Fruit fly (Drosophila melanogaster) whole organism, pupa: Measurements from ENCODE around the gene ppk10.

Source experiments
- CG10348 ChIP-seq: fragments of 200-800 bp; sonication (Bioruptor generic); IDR thresholded peaks from 2 replicates; pipeline ENCODE4 v1.3.6; 2022; ENCODE audit warnings: missing biosample characterization, missing genetic modification characterization
- CG14655 ChIP-seq: fragments of 200-800 bp; sonication (Bioruptor generic); optimal IDR thresholded peaks from 3 replicates; lab custom pipeline; 2017; ENCODE audit warnings: mild to moderate bottlenecking, missing biosample characterization, missing genetic modification reagents, missing genetic modification characterization
- CG15710 ChIP-seq: fragments of 200-800 bp; sonication (Bioruptor generic); optimal IDR thresholded peaks from 2 replicates; lab custom pipeline; 2018; ENCODE audit warnings: missing biosample characterization, mild to moderate bottlenecking, missing genetic modification characterization, moderate library complexity
- CG8159 ChIP-seq: fragments of 200-800 bp; sonication (Bioruptor generic); optimal IDR thresholded peaks from 3 replicates; lab custom pipeline; 2018; ENCODE audit warnings: missing biosample characterization, mild to moderate bottlenecking, missing genetic modification characterization, moderate library complexity
- CG9948 ChIP-seq: fragments of 200-800 bp; sonication (Bioruptor generic); optimal IDR thresholded peaks from 2 replicates; lab custom pipeline; 2018; ENCODE audit warnings: missing biosample characterization, mild to moderate bottlenecking, missing genetic modification characterization, moderate library complexity
- D1 ChIP-seq: fragments of 200-800 bp; sonication (Bioruptor generic); optimal IDR thresholded peaks from 2 replicates; lab custom pipeline; 2018; ENCODE audit warnings: missing biosample characterization, mild to moderate bottlenecking, missing genetic modification characterization, moderate library complexity
- EcR ChIP-seq: fragments of 200-800 bp; sonication (Bioruptor generic); optimal IDR thresholded peaks from 3 replicates; lab custom pipeline; 2019; ENCODE audit warnings: missing biosample characterization, missing genetic modification characterization, mild to moderate bottlenecking, moderate library complexity, missing genetic modification reagents
- Ets98B ChIP-seq: fragments of 200-800 bp; sonication (Bioruptor generic); IDR thresholded peaks from 2 replicates; pipeline ENCODE4 v1.3.6; 2022; ENCODE audit warnings: missing biosample characterization, missing genetic modification characterization
- Pif1A ChIP-seq: fragments of 200-800 bp; sonication (Bioruptor generic); optimal IDR thresholded peaks from 3 replicates; lab custom pipeline; 2016; ENCODE audit warnings: missing biosample characterization, missing genetic modification characterization
- Pif1B ChIP-seq: fragments of 200-800 bp; sonication (Bioruptor generic); optimal IDR thresholded peaks from 3 replicates; lab custom pipeline; 2016; ENCODE audit warnings: missing biosample characterization, missing genetic modification characterization
- Snoo ChIP-seq: fragments of 200-800 bp; sonication (Bioruptor generic); optimal IDR thresholded peaks from 3 replicates; lab custom pipeline; 2017; ENCODE audit warnings: missing biosample characterization, mild to moderate bottlenecking, missing genetic modification characterization, inconsistent platforms
- fd96Ca ChIP-seq: fragments of 200-800 bp; sonication (Bioruptor generic); IDR thresholded peaks from 3 replicates; pipeline ENCODE4 v1.3.6; 2022; ENCODE audit warnings: missing biosample characterization, missing genetic modification characterization
- gl ChIP-seq: fragments of 200-800 bp; sonication (Bioruptor generic); optimal IDR thresholded peaks from 2 replicates; lab custom pipeline; 2018; ENCODE audit warnings: missing biosample characterization, mild to moderate bottlenecking, missing genetic modification characterization

ppk10 gene

DNA sequence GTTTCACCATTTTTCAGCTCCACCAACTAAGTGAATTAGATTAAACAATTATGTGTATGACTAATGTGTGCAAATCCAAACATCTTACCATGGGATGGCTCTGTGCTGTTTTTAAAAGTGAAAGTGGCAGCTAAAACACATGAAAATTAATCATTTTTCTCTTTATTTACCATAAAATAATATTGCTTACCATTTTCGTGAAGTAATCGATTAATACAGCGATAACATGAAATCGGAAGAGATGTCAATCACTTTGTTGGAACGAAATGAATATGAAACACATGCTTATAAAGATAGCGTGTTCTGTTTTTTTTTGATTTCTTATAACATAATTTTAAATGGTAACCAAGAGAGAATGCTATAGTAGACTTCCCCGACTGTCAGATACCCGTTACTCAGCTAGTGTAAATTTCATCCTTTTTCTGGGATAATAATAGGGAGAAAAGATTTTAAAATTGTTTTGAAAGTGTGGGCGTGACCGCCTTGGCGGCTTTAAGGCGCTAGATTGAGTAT lies 48.3 kb downstream of the ppk10 start:
- TF ChIP-seq Snoo (tag; lab: Kevin White, UChicago), result no peak
- no peak for TF ChIP-seq gl
- no peak for TF ChIP-seq CG8159 (tag; lab: Kevin White, UChicago)
- TF ChIP-seq D1 (tag; lab: Kevin White, UChicago), result no peak
- TF ChIP-seq CG14655 (GFP tag; lab: Kevin White, UChicago), result no peak
- TF ChIP-seq fd96Ca (GFP tag; lab: Robert Waterston, UW), result no peak
- TF ChIP-seq EcR (GFP tag; lab: Kevin White, UChicago), result no peak
- TF ChIP-seq CG15710 (tag; lab: Kevin White, UChicago), result no peak
- TF ChIP-seq CG9948 (tag; lab: Kevin White, UChicago), result no peak
- no peak for TF ChIP-seq CG10348 (GFP tag; lab: Robert Waterston, UW)
- no peak for TF ChIP-seq Ets98B (GFP tag; lab: Robert Waterston, UW)
- TF ChIP-seq Pif1B (GFP tag; lab: Kevin White, UChicago), result no peak
- TF ChIP-seq Pif1A (GFP tag; lab: Kevin White, UChicago), result no peak
- TF ChIP-seq, all 21 proteins: peak for 0
